Worm (Caenorhabditis elegans): ENCODE results near the gene K02E2.1.

DNA sequence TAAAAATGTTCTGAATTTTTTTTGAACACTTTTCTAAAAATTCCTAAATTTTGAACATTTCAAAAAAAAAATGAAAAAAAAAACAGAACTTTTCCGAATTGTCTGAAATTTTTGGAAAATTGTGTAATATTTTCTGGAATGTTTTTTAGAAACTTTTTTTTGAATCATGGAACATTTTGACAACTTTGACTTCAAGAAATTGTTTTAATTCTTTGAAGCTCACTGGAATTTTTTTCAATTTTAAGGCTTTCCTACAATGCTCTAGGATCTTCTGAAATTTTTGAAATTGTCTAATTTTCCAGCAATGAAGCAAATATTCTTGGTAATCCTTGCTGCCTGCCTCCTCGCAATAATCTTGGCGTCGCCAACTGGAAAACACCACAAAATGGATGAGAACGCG lies 23.9 kb downstream of the K02E2.1 start, which contains the start of gene ins-35:
- TF ChIP-seq ztf-11 (tag; optimal IDR thresholded peaks at IDR 0.05) (no peak), egl-27 (tag; optimal IDR thresholded peaks at IDR 0.05) (no peak), mdl-1 (tag; optimal IDR thresholded peaks at IDR 0.05) (no peak), ZK546.5 (tag; optimal IDR thresholded peaks at IDR 0.05) (no peak), elt-1 (tag; optimal IDR thresholded peaks at IDR 0.05) (no peak), elt-3 (tag; optimal IDR thresholded peaks at IDR 0.05) (no peak), unc-39 (tag; optimal IDR thresholded peaks at IDR 0.05) (no peak), alr-1 (tag; optimal IDR thresholded peaks at IDR 0.05) (no peak), skn-1 (tag; optimal IDR thresholded peaks at IDR 0.05) (no peak)

Measured in whole organism, L2 larva.